Fruit fly (Drosophila melanogaster): ENCODE data around the gene CG7202.
A peak's percentile ranks its signal among the peaks of the same experiment; 100 is the strongest.

Gene CG7202

dm6 chr3L:21483837-21484236, 8.7 kb downstream of the CG7202 start (continued):
- TF ChIP-seq h (optimal IDR thresholded peaks at IDR 0.05) (no peak), Dip3 (GFP tag; optimal IDR thresholded peaks at IDR 0.05) (no peak), Med (GFP tag) (peak; percentile 92), CG17912 (GFP tag; optimal IDR thresholded peaks at IDR 0.05) (peak; percentile 54), CG6175 (GFP tag; IDR thresholded peaks at IDR 0.05) (no peak), abd-A (tag; optimal IDR thresholded peaks at IDR 0.05) (no peak), crc (GFP tag; optimal IDR thresholded peaks at IDR 0.05) (no peak), bigmax (GFP tag; optimal IDR thresholded peaks at IDR 0.05) (peak; percentile 9), Aef1 (GFP tag; IDR thresholded peaks at IDR 0.05) (no peak), Vsx1 (GFP tag; optimal IDR thresholded peaks at IDR 0.05) (no peak), CG10321 (GFP tag; IDR thresholded peaks at IDR 0.05) (no peak), hth (optimal IDR thresholded peaks at IDR 0.05) (no peak), CG9727 (GFP tag; optimal IDR thresholded peaks at IDR 0.05) (no peak), CG34224 (GFP tag; IDR thresholded peaks at IDR 0.05; ENCODE audit: partially characterized antibody) (no peak), CG10274 (GFP tag; optimal IDR thresholded peaks at IDR 0.05) (no peak), nerfin-2 (GFP tag; IDR thresholded peaks at IDR 0.05; ENCODE audit: partially characterized antibody) (no peak), bab2 (GFP tag; optimal IDR thresholded peaks at IDR 0.05) (peak; percentile 17), CG3407 (GFP tag; optimal IDR thresholded peaks at IDR 0.05) (no peak), CG8478 (optimal IDR thresholded peaks at IDR 0.05) (peak; percentile 5), en (GFP tag; optimal IDR thresholded peaks at IDR 0.05) (no peak), E2f2 (GFP tag; IDR thresholded peaks at IDR 0.05) (peak; percentile 43), gt (GFP tag; IDR thresholded peaks at IDR 0.05) (no peak), CG32767 (GFP tag; IDR thresholded peaks at IDR 0.05) (no peak), CG15073 (GFP tag; optimal IDR thresholded peaks at IDR 0.05) (no peak), vfl (GFP tag; optimal IDR thresholded peaks at IDR 0.05) (peak; percentile 9), Dad (GFP tag; optimal IDR thresholded peaks at IDR 0.05) (peak; percentile 34), dan (GFP tag; IDR thresholded peaks at IDR 0.05) (no peak), crol (GFP tag; IDR thresholded peaks at IDR 0.05) (no peak), Dek (tag; optimal IDR thresholded peaks at IDR 0.05) (no peak), CG16813 (GFP tag; IDR thresholded peaks at IDR 0.05; ENCODE audit: partially characterized antibody) (no peak), CG5180 (GFP tag; optimal IDR thresholded peaks at IDR 0.05) (no peak), trh (GFP tag; optimal IDR thresholded peaks at IDR 0.05) (no peak), dimm (GFP tag; IDR thresholded peaks at IDR 0.05) (no peak), NK7.1 (GFP tag; optimal IDR thresholded peaks at IDR 0.05) (no peak), Bgb (GFP tag; IDR thresholded peaks at IDR 0.05; ENCODE audit: partially characterized antibody) (peak; percentile 52; the same call in 1 of the 2 replicates), hbn (GFP tag; IDR thresholded peaks at IDR 0.05; ENCODE audit: partially characterized antibody) (no peak), Gsc (GFP tag; IDR thresholded peaks at IDR 0.05) (no peak), CG13123 (GFP tag; optimal IDR thresholded peaks at IDR 0.05) (peak; percentile 15), Dref (GFP tag; IDR thresholded peaks at IDR 0.05) (no peak), CG18599 (GFP tag; optimal IDR thresholded peaks at IDR 0.05) (no peak), CG32772 (GFP tag; IDR thresholded peaks at IDR 0.05) (no peak), CG1792 (GFP tag; optimal IDR thresholded peaks at IDR 0.05) (no peak), Pdp1 (GFP tag; optimal IDR thresholded peaks at IDR 0.05) (peak in 1 of 2 experiments; percentile 48), inv (GFP tag; IDR thresholded peaks at IDR 0.05; ENCODE audit: partially characterized antibody) (no peak), HLH3B (GFP tag; IDR thresholded peaks at IDR 0.05) (no peak), Abd-B (GFP tag; optimal IDR thresholded peaks at IDR 0.05) (no peak), fu2 (GFP tag; optimal IDR thresholded peaks at IDR 0.05) (peak; percentile 19), Doc2 (GFP tag; IDR thresholded peaks at IDR 0.05) (no peak), jumu (GFP tag; optimal IDR thresholded peaks at IDR 0.05) (peak; percentile 38), peb (GFP tag; IDR thresholded peaks at IDR 0.05) (no peak), wdn (GFP tag; IDR thresholded peaks at IDR 0.05) (no peak), vnd (GFP tag; IDR thresholded peaks at IDR 0.05; ENCODE audit: partially characterized antibody) (no peak), gsb-n (tag; optimal IDR thresholded peaks at IDR 0.05) (no peak)
